Worm (Caenorhabditis elegans) whole organism, young adult: Measurements from ENCODE around the gene sdf-9.

Experiments used
- C06A6.2 ChIP-seq: fragments of 200-800 bp; sonication (Bioruptor generic); conservative IDR thresholded peaks from 2 replicates; pipeline ENCODE4 v1.3.6; 2022; ENCODE audit warnings: missing genetic modification characterization, missing compliant biosample characterization
- F55B11.4 ChIP-seq: sonication (generic microtip); optimal IDR thresholded peaks from 2 replicates; lab custom pipeline; 2016; ENCODE audit warnings: missing compliant biosample characterization, missing genetic modification characterization, borderline replicate concordance; ENCODE audit not compliant: insufficient read depth
- ama-1 ChIP-seq, 3 experiments: fragments of 150-350 bp in 1 of 3; sonication (generic microtip) in 2 of 3; optimal IDR thresholded peaks; 2 replicates each; lab custom pipeline; 2014 to 2018; ENCODE audit warnings: missing biosample characterization in 2 of 3, missing genetic modification characterization in 2 of 3, missing genetic modification reagents in 2 of 3
- die-1 ChIP-seq: sonication (generic microtip); optimal IDR thresholded peaks from 2 replicates; lab custom pipeline; 2016; ENCODE audit warnings: missing genotype, mild to moderate bottlenecking, missing genetic modification characterization, missing compliant biosample characterization
- him-1 ChIP-seq: sonication (generic microtip); optimal IDR thresholded peaks from 2 replicates; lab custom pipeline; 2016; ENCODE audit warnings: missing genotype, missing genetic modification reagents, missing genetic modification characterization, missing compliant biosample characterization
- hmg-1.2 ChIP-seq: fragments of 200-800 bp; sonication (Bioruptor generic); IDR thresholded peaks from 2 replicates; pipeline ENCODE4 v1.3.6; 2022; ENCODE audit warnings: missing genetic modification reagents, missing genetic modification characterization, missing compliant biosample characterization
- mxl-1 ChIP-seq: sonication (generic microtip); optimal IDR thresholded peaks from 2 replicates; lab custom pipeline; 2016; ENCODE audit warnings: missing genetic modification characterization, missing compliant biosample characterization
- nfya-1 ChIP-seq: sonication (generic microtip); optimal IDR thresholded peaks from 2 replicates; lab custom pipeline; 2017; ENCODE audit warnings: antibody characterized with exemption, missing compliant biosample characterization, missing genetic modification characterization, borderline replicate concordance; ENCODE audit not compliant: insufficient read depth
- rec-8 ChIP-seq, 2 experiments: sonication (generic microtip); optimal IDR thresholded peaks; 2 replicates each; lab custom pipeline; 2016; ENCODE audit warnings: mild to moderate bottlenecking in 2 of 2, missing genetic modification characterization in 2 of 2, missing genetic modification reagents in 2 of 2, missing genotype in 2 of 2, missing biosample characterization in 1 of 2, missing compliant biosample characterization in 1 of 2, moderate library complexity in 1 of 2
- snpc-1.1 ChIP-seq: sonication (generic microtip); optimal IDR thresholded peaks from 2 replicates; lab custom pipeline; 2017; ENCODE audit warnings: missing genetic modification characterization, mild to moderate bottlenecking, missing compliant biosample characterization, antibody characterized with exemption, moderate library complexity, missing genotype, missing genetic modification reagents; ENCODE audit not compliant: insufficient read depth

DNA sequence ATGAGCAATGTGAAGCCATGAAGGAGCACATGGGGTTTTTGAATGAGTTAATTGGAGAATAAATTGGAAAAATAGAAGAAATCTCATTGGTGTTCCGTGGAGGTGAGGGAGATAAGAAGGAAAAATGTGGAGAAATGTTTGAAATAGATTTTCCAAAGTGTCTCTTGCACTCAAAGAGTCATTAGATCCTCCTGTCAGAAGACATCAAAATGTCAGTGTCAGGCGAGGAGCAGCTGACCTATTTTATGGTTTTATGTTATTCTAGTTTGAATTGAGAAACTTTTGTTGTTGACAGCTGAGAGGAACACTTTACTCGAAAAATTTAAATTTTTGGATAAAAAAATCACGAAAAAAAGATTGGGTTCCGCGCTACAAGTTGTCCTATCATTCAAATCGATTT lies 52.6 kb downstream of the sdf-9 start, which contains the start of gene clec-264:
- TF ChIP-seq rec-8 (tag; optimal IDR thresholded peaks at IDR 0.05; lab: Kevin White, UChicago): no peak
- TF ChIP-seq him-1 (tag; lab: Kevin White, UChicago): no peak
- no peak for TF ChIP-seq F55B11.4 (tag; lab: Kevin White, UChicago)
- TF ChIP-seq snpc-1.1 (tag; lab: Kevin White, UChicago): no peak
- no peak for TF ChIP-seq C06A6.2 (GFP tag; lab: Robert Waterston, UW)
- TF ChIP-seq ama-1 (optimal IDR thresholded peaks at IDR 0.05; lab: Kevin White, UChicago): no peak
- no peak for TF ChIP-seq ama-1 (GFP tag; optimal IDR thresholded peaks at IDR 0.05; lab: Kevin White, UChicago)
- TF ChIP-seq die-1 (tag; lab: Kevin White, UChicago): no peak
- no peak for TF ChIP-seq mxl-1 (tag; lab: Kevin White, UChicago)
- no peak for TF ChIP-seq hmg-1.2 (GFP tag; lab: Robert Waterston, UW)
- no peak for TF ChIP-seq nfya-1 (tag; lab: Kevin White, UChicago)
